Fruit fly (Drosophila melanogaster) whole organism, embryonic: ENCODE data around the gene CG18596.
A peak's percentile ranks its signal among the peaks of the same experiment; 100 is the strongest.

Experiments
- Aef1 ChIP-seq: fragments of 200-800 bp; sonication (Bioruptor generic); IDR thresholded peaks from 3 replicates; pipeline ENCODE4 v1.3.6; 2022; ENCODE audit warnings: missing biosample characterization, missing genetic modification characterization
- Blimp-1 ChIP-seq: fragments of 200-800 bp; sonication (Bioruptor generic); optimal IDR thresholded peaks from 3 replicates; lab custom pipeline; 2018; ENCODE audit warnings: missing biosample characterization, missing genetic modification characterization, mild to moderate bottlenecking, moderate library complexity, missing genetic modification reagents
- CG10274 ChIP-seq: fragments of 200-800 bp; sonication (Bioruptor generic); optimal IDR thresholded peaks from 3 replicates; lab custom pipeline; 2017; ENCODE audit warnings: missing biosample characterization, mild to moderate bottlenecking, missing genetic modification characterization
- CG10431 ChIP-seq: fragments of 200-800 bp; sonication (Bioruptor generic); optimal IDR thresholded peaks from 3 replicates; lab custom pipeline; 2018; ENCODE audit warnings: missing biosample characterization, mild to moderate bottlenecking, missing genetic modification characterization
- CG11398 ChIP-seq: fragments of 200-800 bp; sonication (Bioruptor generic); optimal IDR thresholded peaks from 2 replicates; lab custom pipeline; 2016; ENCODE audit warnings: missing biosample characterization, missing genetic modification characterization
- CG12155 ChIP-seq: fragments of 200-800 bp; sonication (Bioruptor generic); optimal IDR thresholded peaks from 3 replicates; lab custom pipeline; 2016; ENCODE audit warnings: missing biosample characterization, missing genetic modification characterization
- CG12769 ChIP-seq: fragments of 200-800 bp; sonication (Bioruptor generic); optimal IDR thresholded peaks from 2 replicates; lab custom pipeline; 2019; ENCODE audit warnings: missing biosample characterization, mild to moderate bottlenecking, missing genetic modification characterization, moderate library complexity
- CG14860 ChIP-seq: fragments of 200-800 bp; sonication (Bioruptor generic); IDR thresholded peaks from 3 replicates; pipeline ENCODE4 v1.3.6; 2022; ENCODE audit warnings: missing biosample characterization, missing genetic modification characterization; ENCODE audit not compliant: partially characterized antibody
- CG15073 ChIP-seq: fragments of 200-800 bp; sonication (Bioruptor generic); optimal IDR thresholded peaks from 2 replicates; lab custom pipeline; 2016; ENCODE audit warnings: missing biosample characterization, missing genetic modification characterization
- CG15269 ChIP-seq: fragments of 200-800 bp; sonication (Bioruptor generic); optimal IDR thresholded peaks from 2 replicates; lab custom pipeline; 2018; ENCODE audit warnings: missing biosample characterization, mild to moderate bottlenecking, missing genetic modification characterization, moderate library complexity
- CG16779 ChIP-seq: fragments of 200-800 bp; sonication (Bioruptor generic); IDR thresholded peaks from 2 replicates; pipeline ENCODE4 v1.3.6; 2022; ENCODE audit warnings: missing biosample characterization, missing genetic modification characterization
- CG16813 ChIP-seq: fragments of 200-800 bp; sonication (Bioruptor generic); IDR thresholded peaks from 3 replicates; pipeline ENCODE4 v1.3.6; 2022; ENCODE audit warnings: missing biosample characterization, missing genetic modification characterization; ENCODE audit not compliant: partially characterized antibody
- CG17568 ChIP-seq: fragments of 200-800 bp; sonication (Bioruptor generic); optimal IDR thresholded peaks from 2 replicates; lab custom pipeline; 2018; ENCODE audit warnings: missing biosample characterization, mild to moderate bottlenecking, missing genetic modification characterization, moderate library complexity
- CG18619 ChIP-seq: fragments of 200-800 bp; sonication (Bioruptor generic); optimal IDR thresholded peaks from 3 replicates; lab custom pipeline; 2017; ENCODE audit warnings: missing biosample characterization, mild to moderate bottlenecking, missing genetic modification characterization
- CG2712 ChIP-seq: fragments of 200-800 bp; optimal IDR thresholded peaks from 3 replicates; lab custom pipeline; 2019; ENCODE audit warnings: missing biosample characterization, mild to moderate bottlenecking, missing genetic modification characterization, moderate library complexity
- CG31224 ChIP-seq: fragments of 200-800 bp; sonication (Bioruptor generic); IDR thresholded peaks from 2 replicates; pipeline ENCODE4 v1.3.6; 2022; ENCODE audit warnings: missing biosample characterization, missing genetic modification characterization
- CG31365 ChIP-seq: fragments of 200-800 bp; sonication (Bioruptor generic); optimal IDR thresholded peaks from 2 replicates; lab custom pipeline; 2018; ENCODE audit warnings: missing biosample characterization, mild to moderate bottlenecking, missing genetic modification characterization
- CG32767 ChIP-seq: fragments of 200-800 bp; sonication (Bioruptor generic); IDR thresholded peaks from 2 replicates; pipeline ENCODE4 v1.3.6; 2022; ENCODE audit warnings: missing biosample characterization, missing genetic modification characterization
- CG4707 ChIP-seq: fragments of 200-800 bp; sonication (Bioruptor generic); optimal IDR thresholded peaks from 2 replicates; lab custom pipeline; 2018; ENCODE audit warnings: missing biosample characterization, mild to moderate bottlenecking, missing genetic modification characterization, moderate library complexity
- CG6689 ChIP-seq: fragments of 200-800 bp; sonication (Bioruptor generic); IDR thresholded peaks from 2 replicates; pipeline ENCODE4 v1.3.6; 2022; ENCODE audit warnings: missing biosample characterization, missing genetic modification characterization
- CG6813 ChIP-seq: fragments of 200-800 bp; sonication (Bioruptor generic); optimal IDR thresholded peaks from 2 replicates; lab custom pipeline; 2017; ENCODE audit warnings: missing biosample characterization, missing genetic modification characterization, mild to moderate bottlenecking, moderate library complexity, missing genetic modification reagents
- CG7928 ChIP-seq: fragments of 200-800 bp; sonication (Bioruptor generic); optimal IDR thresholded peaks from 2 replicates; lab custom pipeline; 2017; ENCODE audit warnings: missing biosample characterization, mild to moderate bottlenecking, missing genetic modification characterization
- CG8944 ChIP-seq: fragments of 200-800 bp; sonication (Bioruptor generic); optimal IDR thresholded peaks from 3 replicates; lab custom pipeline; 2016; ENCODE audit warnings: missing biosample characterization, missing genetic modification characterization
- CG9609 ChIP-seq: fragments of 200-800 bp; sonication (Bioruptor generic); optimal IDR thresholded peaks from 3 replicates; lab custom pipeline; 2016; ENCODE audit warnings: missing biosample characterization, missing genetic modification characterization
- Dad ChIP-seq: fragments of 200-800 bp; sonication (Bioruptor generic); optimal IDR thresholded peaks from 3 replicates; lab custom pipeline; 2016; ENCODE audit warnings: missing biosample characterization, missing genetic modification characterization
- Deaf1 ChIP-seq: fragments of 200-800 bp; optimal IDR thresholded peaks from 3 replicates; lab custom pipeline; 2019; ENCODE audit warnings: missing biosample characterization, mild to moderate bottlenecking, missing genetic modification characterization, moderate library complexity
- HLH4C ChIP-seq: fragments of 200-800 bp; sonication (Bioruptor generic); IDR thresholded peaks from 3 replicates; pipeline ENCODE4 v1.3.6; 2022; ENCODE audit warnings: missing biosample characterization, missing genetic modification characterization; ENCODE audit not compliant: partially characterized antibody
- HmgD ChIP-seq: fragments of 200-800 bp; sonication (Bioruptor generic); optimal IDR thresholded peaks from 3 replicates; lab custom pipeline; 2016; ENCODE audit warnings: missing biosample characterization, missing genetic modification characterization
- HmgZ ChIP-seq: fragments of 200-800 bp; sonication (Bioruptor generic); optimal IDR thresholded peaks from 2 replicates; lab custom pipeline; 2018; ENCODE audit warnings: missing biosample characterization, mild to moderate bottlenecking, missing genetic modification characterization
- Mad ChIP-seq: fragments of 200-800 bp; sonication (Bioruptor generic); optimal IDR thresholded peaks from 2 replicates; lab custom pipeline; 2016; ENCODE audit warnings: missing biosample characterization, missing genetic modification characterization
- Optix ChIP-seq: fragments of 200-800 bp; sonication (Bioruptor generic); IDR thresholded peaks from 3 replicates; pipeline ENCODE4 v1.3.6; 2022; ENCODE audit warnings: missing biosample characterization, missing genetic modification characterization
- Pdp1 ChIP-seq, 2 experiments: fragments of 200-800 bp; sonication (Bioruptor generic); optimal IDR thresholded peaks; 3 replicates each; lab custom pipeline; 2016; ENCODE audit warnings: missing biosample characterization in 2 of 2, missing genetic modification characterization in 2 of 2, mild to moderate bottlenecking in 1 of 2, moderate library complexity in 1 of 2
- Side ChIP-seq: fragments of 200-800 bp; sonication (Bioruptor generic); optimal IDR thresholded peaks from 2 replicates; lab custom pipeline; 2016; ENCODE audit warnings: missing biosample characterization, missing genetic modification characterization
- YL-1 ChIP-seq: fragments of 200-800 bp; sonication (Bioruptor generic); optimal IDR thresholded peaks from 3 replicates; lab custom pipeline; 2017; ENCODE audit warnings: missing biosample characterization, mild to moderate bottlenecking, missing genetic modification characterization
- az2 ChIP-seq: fragments of 200-800 bp; sonication (Bioruptor generic); optimal IDR thresholded peaks from 3 replicates; lab custom pipeline; 2016; ENCODE audit warnings: missing biosample characterization, missing genetic modification characterization
- ci ChIP-seq: fragments of 200-800 bp; sonication (Bioruptor generic); IDR thresholded peaks from 3 replicates; pipeline ENCODE4 v1.3.6; 2022; ENCODE audit warnings: missing biosample characterization, missing genetic modification characterization
- dan ChIP-seq: fragments of 200-800 bp; sonication (Bioruptor generic); IDR thresholded peaks from 2 replicates; pipeline ENCODE4 v1.3.6; 2022; ENCODE audit warnings: missing biosample characterization, missing genetic modification characterization
- disco-r ChIP-seq: fragments of 200-800 bp; sonication (Bioruptor generic); optimal IDR thresholded peaks from 2 replicates; lab custom pipeline; 2016; ENCODE audit warnings: missing biosample characterization, missing genetic modification characterization
- emc ChIP-seq: fragments of 200-800 bp; sonication (Bioruptor generic); optimal IDR thresholded peaks from 2 replicates; lab custom pipeline; 2016; ENCODE audit warnings: missing biosample characterization, missing genetic modification characterization
- gro ChIP-seq: fragments of 200-800 bp; sonication (Bioruptor generic); optimal IDR thresholded peaks from 2 replicates; lab custom pipeline; 2016; ENCODE audit warnings: missing biosample characterization, missing genetic modification characterization
- gsb ChIP-seq: fragments of 200-800 bp; sonication (Bioruptor generic); IDR thresholded peaks from 2 replicates; pipeline ENCODE4 v1.3.6; 2022; ENCODE audit warnings: missing biosample characterization, missing genetic modification characterization
- gsb-n ChIP-seq: fragments of 200-800 bp; sonication (Bioruptor generic); optimal IDR thresholded peaks from 3 replicates; lab custom pipeline; 2018; ENCODE audit warnings: missing biosample characterization, mild to moderate bottlenecking, missing genetic modification characterization
- inv ChIP-seq: fragments of 200-800 bp; sonication (Bioruptor generic); IDR thresholded peaks from 2 replicates; pipeline ENCODE4 v1.3.6; 2022; ENCODE audit warnings: missing biosample characterization, missing genetic modification characterization; ENCODE audit not compliant: partially characterized antibody
- klu ChIP-seq: fragments of 200-800 bp; sonication (Bioruptor generic); IDR thresholded peaks from 2 replicates; pipeline ENCODE4 v1.3.6; 2022; ENCODE audit warnings: missing biosample characterization, missing genetic modification characterization
- maf-S ChIP-seq: fragments of 200-800 bp; sonication (Bioruptor generic); optimal IDR thresholded peaks from 2 replicates; lab custom pipeline; 2016; ENCODE audit warnings: missing biosample characterization, missing genetic modification characterization
- slbo ChIP-seq: fragments of 200-800 bp; sonication (Bioruptor generic); IDR thresholded peaks from 2 replicates; pipeline ENCODE4 v1.3.6; 2022; ENCODE audit warnings: missing biosample characterization, missing genetic modification characterization
- sug ChIP-seq: fragments of 200-800 bp; optimal IDR thresholded peaks from 2 replicates; lab custom pipeline; 2019; ENCODE audit warnings: missing biosample characterization, mild to moderate bottlenecking, missing genetic modification characterization, moderate library complexity
- tap ChIP-seq: fragments of 200-800 bp; optimal IDR thresholded peaks from 3 replicates; lab custom pipeline; 2019; ENCODE audit warnings: missing biosample characterization, mild to moderate bottlenecking, missing genetic modification characterization, moderate library complexity
- tx ChIP-seq: fragments of 200-800 bp; sonication (Bioruptor generic); optimal IDR thresholded peaks from 2 replicates; lab custom pipeline; 2016; ENCODE audit warnings: missing biosample characterization, missing genetic modification characterization
- unpg ChIP-seq: fragments of 200-800 bp; sonication (Bioruptor generic); optimal IDR thresholded peaks from 3 replicates; lab custom pipeline; 2018; ENCODE audit warnings: missing biosample characterization, mild to moderate bottlenecking, missing genetic modification characterization, moderate library complexity
- wor ChIP-seq: fragments of 200-800 bp; sonication (Bioruptor generic); IDR thresholded peaks from 2 replicates; pipeline ENCODE4 v1.3.6; 2022; ENCODE audit warnings: missing biosample characterization, missing genetic modification characterization

The CG18596 gene

dm6 chr3R:22358810-22359209 is 16.9 kb upstream of the CG18596 start (continued):
- TF ChIP-seq CG10431 (GFP tag; lab: Kevin White, UChicago) (peak; percentile 46), Mad (peak; percentile 52), Deaf1 (tag; lab: Kevin White, UChicago) (peak; percentile 17), Aef1 (peak; percentile 47; the same call in 1 of the 3 replicates), slbo (peak; percentile 48; the same call in 1 of the 2 replicates), CG11398 (peak; percentile 37), disco-r (GFP tag; lab: Kevin White, UChicago) (no peak), maf-S (GFP tag; lab: Kevin White, UChicago) (peak; percentile 12), CG4707 (GFP tag; lab: Kevin White, UChicago) (peak; percentile 67), ci (GFP tag; lab: Robert Waterston, UW) (peak; percentile 82), CG31224 (GFP tag; lab: Robert Waterston, UW) (peak; percentile 32; the same call in 1 of the 2 replicates), CG2712 (tag; lab: Kevin White, UChicago) (peak; percentile 79), CG12769 (tag; lab: Kevin White, UChicago) (peak; percentile 65), CG15073 (peak; percentile 10), HLH4C (GFP tag; lab: Robert Waterston, UW) (no peak), az2 (peak; percentile 65), CG31365 (peak; percentile 41), YL-1 (GFP tag; lab: Kevin White, UChicago) (peak; percentile 32), HmgZ (tag; lab: Kevin White, UChicago) (peak; percentile 33), Dad (peak; percentile 29), CG15269 (tag; lab: Kevin White, UChicago) (peak; percentile 56), gsb (peak; percentile 49), CG12155 (GFP tag; lab: Kevin White, UChicago) (peak; percentile 36), CG6689 (peak; percentile 81), CG14860 (GFP tag; lab: Robert Waterston, UW) (no peak), inv (GFP tag; lab: Robert Waterston, UW) (no peak), Side (peak; percentile 12), CG10274 (GFP tag; lab: Kevin White, UChicago) (no peak), tx (no peak), HmgD (GFP tag; lab: Kevin White, UChicago) (peak; percentile 20), CG8944 (peak; percentile 53), Blimp-1 (peak; percentile 88), gsb-n (peak; percentile 74), Pdp1 (GFP tag; optimal IDR thresholded peaks at IDR 0.05; lab: Kevin White, UChicago) (peak in 1 of 2 experiments; percentile 57), CG16813 (no peak), dan (GFP tag; lab: Robert Waterston, UW) (no peak), Optix (GFP tag; lab: Robert Waterston, UW) (peak; percentile 60; the same call in 1 of the 3 replicates), klu (GFP tag; lab: Robert Waterston, UW) (no peak), tap (tag; lab: Kevin White, UChicago) (peak; percentile 73), sug (peak; percentile 18), CG17568 (GFP tag; lab: Kevin White, UChicago) (peak; percentile 74), emc (GFP tag; lab: Kevin White, UChicago) (no peak), wor (0 out of 2 replicates have a peak, but pooled peaks have one; percentile 16), CG18619 (GFP tag; lab: Kevin White, UChicago) (peak; percentile 58), CG7928 (GFP tag; lab: Kevin White, UChicago) (no peak), CG9609 (GFP tag; lab: Kevin White, UChicago) (peak; percentile 23), gro (GFP tag; lab: Kevin White, UChicago) (peak; percentile 20), CG16779 (GFP tag; lab: Robert Waterston, UW) (no peak), unpg (GFP tag; lab: Kevin White, UChicago) (peak; percentile 69), CG6813 (GFP tag; lab: Kevin White, UChicago) (peak; percentile 86), CG32767 (GFP tag; lab: Robert Waterston, UW) (no peak; the same call in 1 of the 2 replicates)
